Worm (Caenorhabditis elegans) whole organism, L1 larva: ENCODE measurements around the gene tmem-135.

Experiments used
- C04F5.9 ChIP-seq: sonication (generic microtip); optimal IDR thresholded peaks from 2 replicates; lab custom pipeline; 2016; ENCODE audit warnings: missing genetic modification characterization, missing compliant biosample characterization
- C16A3.4 ChIP-seq: fragments of 150-350 bp; optimal IDR thresholded peaks from 2 replicates; lab custom pipeline; 2014; ENCODE audit warnings: missing biosample characterization, missing genetic modification characterization
- C34B4.2 ChIP-seq: sonication (generic microtip); optimal IDR thresholded peaks from 2 replicates; lab custom pipeline; 2017; ENCODE audit warnings: mild to moderate bottlenecking, missing genetic modification characterization, missing compliant biosample characterization
- aha-1 ChIP-seq: fragments of 150-350 bp; optimal IDR thresholded peaks from 2 replicates; lab custom pipeline; 2014; ENCODE audit warnings: missing biosample characterization, missing genetic modification characterization
- alr-1 ChIP-seq: fragments of 200-800 bp; sonication (Bioruptor generic); optimal IDR thresholded peaks from 2 replicates; lab custom pipeline; 2018; ENCODE audit warnings: borderline replicate concordance, mild to moderate bottlenecking, missing genetic modification characterization, missing compliant biosample characterization
- aly-2 ChIP-seq: fragments of 150-350 bp; optimal IDR thresholded peaks from 2 replicates; lab custom pipeline; 2014; ENCODE audit warnings: missing biosample characterization, missing genetic modification characterization
- blmp-1 ChIP-seq: fragments of 150-350 bp; optimal IDR thresholded peaks from 2 replicates; lab custom pipeline; 2014; ENCODE audit warnings: missing biosample characterization, missing genetic modification characterization
- ceh-82 ChIP-seq, 3 experiments: fragments of 150-350 bp in 1 of 3; sonication (generic microtip) in 2 of 3; optimal IDR thresholded peaks; 2 replicates each; lab custom pipeline; 2014 to 2017; ENCODE audit warnings: missing biosample characterization in 3 of 3, missing genetic modification characterization in 3 of 3
- dpl-1 ChIP-seq, 3 experiments: fragments of 150-350 bp in 2 of 3; sonication (generic microtip) in 1 of 3; optimal IDR thresholded peaks; 2 replicates each; lab custom pipeline; 2014 to 2017; ENCODE audit warnings: missing biosample characterization in 3 of 3, missing genetic modification characterization in 3 of 3, missing genetic modification reagents in 3 of 3
- efl-3 ChIP-seq: fragments of 200-800 bp; sonication (Bioruptor generic); optimal IDR thresholded peaks from 2 replicates; lab custom pipeline; 2018; ENCODE audit warnings: mild to moderate bottlenecking, missing genetic modification characterization, missing compliant biosample characterization
- egl-13 ChIP-seq: sonication (generic microtip); optimal IDR thresholded peaks from 2 replicates; lab custom pipeline; 2016; ENCODE audit warnings: missing genotype, missing genetic modification reagents, missing genetic modification characterization, missing compliant biosample characterization
- elt-2 ChIP-seq: sonication (generic microtip); optimal IDR thresholded peaks from 2 replicates; lab custom pipeline; 2016; ENCODE audit warnings: missing genetic modification characterization, mild to moderate bottlenecking, inconsistent platforms, missing compliant biosample characterization, missing genetic modification reagents
- fkh-10 ChIP-seq: sonication (generic microtip); optimal IDR thresholded peaks from 2 replicates; lab custom pipeline; 2017; ENCODE audit warnings: missing biosample characterization, missing genetic modification reagents, missing genetic modification characterization
- grh-1 ChIP-seq: fragments of 200-800 bp; sonication (Bioruptor generic); IDR thresholded peaks from 2 replicates; pipeline ENCODE4 v1.3.6; 2022; ENCODE audit warnings: missing genetic modification reagents, missing genetic modification characterization, missing compliant biosample characterization
- hlh-17 ChIP-seq: fragments of 200-800 bp; sonication (Bioruptor generic); optimal IDR thresholded peaks from 2 replicates; lab custom pipeline; 2018; ENCODE audit warnings: missing genetic modification characterization, mild to moderate bottlenecking, missing compliant biosample characterization, moderate library complexity, borderline replicate concordance
- hlh-4 ChIP-seq: sonication (generic microtip); optimal IDR thresholded peaks from 2 replicates; lab custom pipeline; 2016; ENCODE audit warnings: mild to moderate bottlenecking, missing genetic modification characterization, missing compliant biosample characterization
- hpl-2 ChIP-seq: fragments of 150-350 bp; optimal IDR thresholded peaks from 2 replicates; lab custom pipeline; 2014; ENCODE audit warnings: missing biosample characterization, missing genetic modification reagents, missing genetic modification characterization
- irx-1 ChIP-seq: sonication (generic microtip); optimal IDR thresholded peaks from 2 replicates; lab custom pipeline; 2016; ENCODE audit warnings: missing genetic modification characterization, missing compliant biosample characterization
- isw-1 ChIP-seq: fragments of 200-800 bp; sonication (Bioruptor generic); IDR thresholded peaks from 2 replicates; pipeline ENCODE4 v1.3.6; 2022; ENCODE audit warnings: missing genetic modification characterization, missing compliant biosample characterization
- jun-1 ChIP-seq: fragments of 150-350 bp; optimal IDR thresholded peaks from 2 replicates; lab custom pipeline; 2014; ENCODE audit warnings: missing biosample characterization, missing genetic modification reagents, missing genetic modification characterization
- lin-13 ChIP-seq: fragments of 150-350 bp; optimal IDR thresholded peaks from 2 replicates; lab custom pipeline; 2014; ENCODE audit warnings: missing biosample characterization, missing genetic modification reagents, missing genetic modification characterization
- lin-14 ChIP-seq: fragments of 200-800 bp; sonication (Bioruptor generic); optimal IDR thresholded peaks from 2 replicates; lab custom pipeline; 2018; ENCODE audit warnings: mild to moderate bottlenecking, missing genetic modification characterization, moderate library complexity, missing compliant biosample characterization
- lin-35 ChIP-seq, 2 experiments: fragments of 150-350 bp; optimal IDR thresholded peaks; 2 replicates each; lab custom pipeline; 2014; ENCODE audit warnings: missing biosample characterization in 2 of 2, missing genetic modification characterization in 2 of 2, missing genetic modification reagents in 2 of 2
- lin-39 ChIP-seq: fragments of 150-350 bp; optimal IDR thresholded peaks from 2 replicates; lab custom pipeline; 2014; ENCODE audit warnings: missing biosample characterization, missing genetic modification reagents, missing genetic modification characterization
- lir-3 ChIP-seq: sonication (generic microtip); optimal IDR thresholded peaks from 2 replicates; lab custom pipeline; 2016; ENCODE audit warnings: mild to moderate bottlenecking, missing genetic modification characterization, moderate library complexity, missing compliant biosample characterization; ENCODE audit not compliant: poor library complexity
- lsy-2 ChIP-seq, 2 experiments: fragments of 150-350 bp; optimal IDR thresholded peaks; 2 replicates each; lab custom pipeline; 2014; ENCODE audit warnings: missing biosample characterization in 2 of 2, missing genetic modification characterization in 2 of 2
- mab-9 ChIP-seq: fragments of 200-800 bp; sonication (Bioruptor generic); IDR thresholded peaks from 2 replicates; pipeline ENCODE4 v1.3.6; 2022; ENCODE audit warnings: missing genetic modification reagents, missing genetic modification characterization, missing compliant biosample characterization
- mef-2 ChIP-seq: fragments of 150-350 bp; optimal IDR thresholded peaks from 2 replicates; lab custom pipeline; 2014; ENCODE audit warnings: missing biosample characterization, missing genetic modification characterization
- nhr-11 ChIP-seq: fragments of 150-350 bp; optimal IDR thresholded peaks from 2 replicates; lab custom pipeline; 2014; ENCODE audit warnings: missing biosample characterization, missing genetic modification characterization
- nhr-19 ChIP-seq: fragments of 200-800 bp; sonication (Bioruptor generic); conservative IDR thresholded peaks from 2 replicates; pipeline ENCODE4 v1.3.6; 2022; ENCODE audit warnings: missing genetic modification characterization, missing compliant biosample characterization
- nhr-20 ChIP-seq: sonication (generic microtip); optimal IDR thresholded peaks from 2 replicates; lab custom pipeline; 2016; ENCODE audit warnings: mild to moderate bottlenecking, missing genetic modification characterization, missing compliant biosample characterization
- nhr-237 ChIP-seq: fragments of 150-350 bp; optimal IDR thresholded peaks from 2 replicates; lab custom pipeline; 2014; ENCODE audit warnings: missing biosample characterization, missing genetic modification characterization
- nhr-71 ChIP-seq: sonication (generic microtip); optimal IDR thresholded peaks from 2 replicates; lab custom pipeline; 2016; ENCODE audit warnings: mild to moderate bottlenecking, missing genetic modification characterization, moderate library complexity, missing compliant biosample characterization
- nhr-76 ChIP-seq: sonication (generic microtip); optimal IDR thresholded peaks from 2 replicates; lab custom pipeline; 2017; ENCODE audit warnings: missing biosample characterization, missing genetic modification characterization
- nhr-77 ChIP-seq: fragments of 150-350 bp; optimal IDR thresholded peaks from 2 replicates; lab custom pipeline; 2014; ENCODE audit warnings: missing biosample characterization, missing genetic modification characterization
- nhr-84 ChIP-seq: sonication (generic microtip); optimal IDR thresholded peaks from 2 replicates; lab custom pipeline; 2017; ENCODE audit warnings: missing biosample characterization, missing genetic modification characterization
- nhr-85 ChIP-seq: sonication (generic microtip); peaks from one replicate; lab custom pipeline; 2016; ENCODE audit warnings: missing genetic modification characterization, inconsistent platforms, missing compliant biosample characterization
- nhr-90 ChIP-seq: sonication (generic microtip); optimal IDR thresholded peaks from 2 replicates; lab custom pipeline; 2016; ENCODE audit warnings: mild to moderate bottlenecking, missing genetic modification characterization, missing compliant biosample characterization; ENCODE audit not compliant: poor library complexity
- pag-3 ChIP-seq: sonication (generic microtip); optimal IDR thresholded peaks from 2 replicates; lab custom pipeline; 2017; ENCODE audit warnings: missing genetic modification characterization, mild to moderate bottlenecking, missing compliant biosample characterization, antibody characterized with exemption, borderline replicate concordance; ENCODE audit not compliant: insufficient read depth
- pqm-1 ChIP-seq: sonication (generic microtip); optimal IDR thresholded peaks from 3 replicates; lab custom pipeline; 2017; ENCODE audit warnings: missing biosample characterization, missing genetic modification characterization
- rnt-1 ChIP-seq: sonication (generic microtip); optimal IDR thresholded peaks from 2 replicates; lab custom pipeline; 2016; ENCODE audit warnings: mild to moderate bottlenecking, missing genetic modification characterization, moderate library complexity, missing compliant biosample characterization
- skn-1 ChIP-seq: fragments of 150-350 bp; optimal IDR thresholded peaks from 2 replicates; lab custom pipeline; 2014; ENCODE audit warnings: missing biosample characterization, missing genetic modification characterization
- snpc-4 ChIP-seq: fragments of 150-350 bp; optimal IDR thresholded peaks from 2 replicates; lab custom pipeline; 2014; ENCODE audit warnings: missing biosample characterization, missing genetic modification characterization
- sox-4 ChIP-seq: sonication (generic microtip); optimal IDR thresholded peaks from 2 replicates; lab custom pipeline; 2016; ENCODE audit warnings: missing genetic modification characterization, missing compliant biosample characterization
- sptf-1 ChIP-seq: fragments of 150-350 bp; optimal IDR thresholded peaks from 2 replicates; lab custom pipeline; 2014; ENCODE audit warnings: missing biosample characterization, missing genetic modification characterization
- sup-37 ChIP-seq: fragments of 200-800 bp; sonication (Bioruptor generic); optimal IDR thresholded peaks from 2 replicates; lab custom pipeline; 2018; ENCODE audit warnings: mild to moderate bottlenecking, missing genetic modification characterization, missing compliant biosample characterization
- tlp-1 ChIP-seq: fragments of 150-350 bp; optimal IDR thresholded peaks from 2 replicates; lab custom pipeline; 2014; ENCODE audit warnings: missing biosample characterization, missing genetic modification characterization
- unc-130 ChIP-seq: fragments of 150-350 bp; optimal IDR thresholded peaks from 2 replicates; lab custom pipeline; 2017; ENCODE audit warnings: missing biosample characterization, missing genetic modification characterization, inconsistent platforms
- unc-30 ChIP-seq: sonication (generic microtip); optimal IDR thresholded peaks from 2 replicates; lab custom pipeline; 2017; ENCODE audit warnings: missing biosample characterization, missing genetic modification characterization
- unc-62 ChIP-seq: fragments of 150-350 bp; optimal IDR thresholded peaks from 2 replicates; lab custom pipeline; 2014; ENCODE audit warnings: missing biosample characterization, missing genetic modification reagents, missing genetic modification characterization
- unc-86 ChIP-seq: sonication (generic microtip); optimal IDR thresholded peaks from 2 replicates; lab custom pipeline; 2016; ENCODE audit warnings: missing genetic modification characterization, missing compliant biosample characterization
- unc-98 ChIP-seq: fragments of 200-800 bp; sonication (Bioruptor generic); IDR thresholded peaks from 2 replicates; pipeline ENCODE4 v1.3.6; 2022; ENCODE audit warnings: missing genetic modification characterization, missing compliant biosample characterization
- ztf-4 ChIP-seq: fragments of 150-350 bp; optimal IDR thresholded peaks from 2 replicates; lab custom pipeline; 2014; ENCODE audit warnings: missing biosample characterization, missing genetic modification characterization

The tmem-135 gene

ce11 chrX:4706755-4707226 is 33.3 kb downstream of the tmem-135 start, which contains the start of gene dhhc-10 (continued):
- no peak for TF ChIP-seq egl-13 (tag; lab: Kevin White, UChicago)
- no peak for TF ChIP-seq snpc-4 (tag; lab: Kevin White, UChicago)
- TF ChIP-seq lin-35 (GFP tag; optimal IDR thresholded peaks at IDR 0.05; lab: Kevin White, UChicago) = peak; percentile 21 to 60
- no peak for TF ChIP-seq unc-30 (tag; lab: Kevin White, UChicago)
- no peak for TF ChIP-seq grh-1 (GFP tag; lab: Robert Waterston, UW)
- peak; percentile 44 for TF ChIP-seq unc-86 (tag; lab: Kevin White, UChicago)
- no peak for TF ChIP-seq sup-37
- no peak for TF ChIP-seq hpl-2
- no peak for TF ChIP-seq sox-4 (tag; lab: Kevin White, UChicago)
- peak; percentile 7 for TF ChIP-seq nhr-77 (tag; lab: Kevin White, UChicago)
- no peak for TF ChIP-seq nhr-85 (tag; lab: Kevin White, UChicago)
- TF ChIP-seq hlh-4 (tag; lab: Kevin White, UChicago) = no peak
- 0 out of 2 replicates have a peak, but pooled peaks have one; percentile 20 for TF ChIP-seq nhr-19 (GFP tag; lab: Robert Waterston, UW)
- TF ChIP-seq elt-2 (tag; lab: Kevin White, UChicago) = peak; percentile 91
- TF ChIP-seq mab-9 = no peak
- no peak for TF ChIP-seq lin-13 (GFP tag; lab: Kevin White, UChicago)
- TF ChIP-seq nhr-11 (tag; lab: Kevin White, UChicago) = no peak
- TF ChIP-seq tlp-1 (tag; lab: Kevin White, UChicago) = no peak
- TF ChIP-seq nhr-90 (tag; lab: Kevin White, UChicago) = no peak
- TF ChIP-seq rnt-1 = peak; percentile 77
- TF ChIP-seq efl-3 = no peak
- peak; percentile 77 for TF ChIP-seq lin-14
- no peak for TF ChIP-seq lin-39 (tag; lab: Kevin White, UChicago)
- peak; percentile 34 for TF ChIP-seq C16A3.4 (tag; lab: Kevin White, UChicago)
- TF ChIP-seq unc-130 (tag; lab: Kevin White, UChicago) = peak; percentile 22
- no peak for TF ChIP-seq nhr-237
- TF ChIP-seq fkh-10 = no peak
- no peak for TF ChIP-seq hlh-17 (GFP tag; lab: Kevin White, UChicago)
- peak; percentile 68 for TF ChIP-seq nhr-71 (tag; lab: Kevin White, UChicago)
- TF ChIP-seq unc-62 = no peak
- peak; percentile 36 for TF ChIP-seq irx-1 (tag; lab: Kevin White, UChicago)
- no peak for TF ChIP-seq sptf-1 (tag; lab: Kevin White, UChicago)
- TF ChIP-seq C34B4.2 = no peak
- no peak for TF ChIP-seq nhr-84 (tag; lab: Kevin White, UChicago)
- TF ChIP-seq isw-1 = no peak
- peak in 2 of 3 experiments; percentile 27 to 28 for TF ChIP-seq dpl-1 (GFP tag; optimal IDR thresholded peaks at IDR 0.05; lab: Kevin White, UChicago)
- TF ChIP-seq ceh-82 (tag; optimal IDR thresholded peaks at IDR 0.05; lab: Kevin White, UChicago) = peak in 1 of 3 experiments; percentile 40
- TF ChIP-seq aha-1 = no peak
- TF ChIP-seq lsy-2 (tag; optimal IDR thresholded peaks at IDR 0.05; lab: Kevin White, UChicago) = peak; percentile 50 to 73
- TF ChIP-seq jun-1 (tag; lab: Kevin White, UChicago) = peak; percentile 52
- no peak for TF ChIP-seq aly-2 (tag; lab: Kevin White, UChicago)
- TF ChIP-seq ztf-4 (tag; lab: Kevin White, UChicago) = no peak
- TF ChIP-seq lir-3 (tag; lab: Kevin White, UChicago) = no peak
- TF ChIP-seq blmp-1 (tag; lab: Kevin White, UChicago) = peak; percentile 6
- TF ChIP-seq mef-2 = no peak
- no peak for TF ChIP-seq alr-1 (tag; lab: Kevin White, UChicago)
- TF ChIP-seq pqm-1 = peak; percentile 8
- no peak for TF ChIP-seq C04F5.9
- TF ChIP-seq unc-98 = no peak
- TF ChIP-seq nhr-76 = no peak
- TF ChIP-seq skn-1 (tag; lab: Kevin White, UChicago) = no peak
- peak; percentile 53 for TF ChIP-seq nhr-20 (tag; lab: Kevin White, UChicago)
- TF ChIP-seq pag-3 (tag; lab: Kevin White, UChicago) = no peak
